Worm (Caenorhabditis elegans): ENCODE measurements around the gene tmem-138.

- TF ChIP-seq unc-39 (tag; optimal IDR thresholded peaks at IDR 0.05): no peak
- TF ChIP-seq lin-39 (tag; optimal IDR thresholded peaks at IDR 0.05): no peak
- no peak for TF ChIP-seq elt-1 (tag; optimal IDR thresholded peaks at IDR 0.05)
- no peak for TF ChIP-seq ztf-4 (tag; optimal IDR thresholded peaks at IDR 0.05)
- no peak for TF ChIP-seq nhr-12 (tag; optimal IDR thresholded peaks at IDR 0.05)
- TF ChIP-seq fos-1 (tag; optimal IDR thresholded peaks at IDR 0.05): no peak
- TF ChIP-seq lin-11 (tag; optimal IDR thresholded peaks at IDR 0.05): no peak
- TF ChIP-seq egl-27 (tag; optimal IDR thresholded peaks at IDR 0.05): no peak
- TF ChIP-seq ama-1 (optimal IDR thresholded peaks at IDR 0.05): no peak
- no peak for TF ChIP-seq elt-3 (tag; optimal IDR thresholded peaks at IDR 0.05)
- no peak for TF ChIP-seq nhr-11 (tag; optimal IDR thresholded peaks at IDR 0.05)
- TF ChIP-seq zag-1 (tag; optimal IDR thresholded peaks at IDR 0.05): no peak
- TF ChIP-seq ZK546.5 (tag; optimal IDR thresholded peaks at IDR 0.05): no peak
These were observed 19.7 kb upstream of the tmem-138 start for ce11 chrII:8137379-8137778.
